Fruit fly (Drosophila melanogaster) whole organism, embryonic: ENCODE results near the gene CG45045.

Experiments
- CG10209 ChIP-seq: fragments of 200-800 bp; sonication (Bioruptor generic); optimal IDR thresholded peaks from 3 replicates; lab custom pipeline; 2017; ENCODE audit warnings: missing biosample characterization, mild to moderate bottlenecking, missing genetic modification characterization, missing genetic modification reagents
- CG1024 ChIP-seq: fragments of 200-800 bp; sonication (Bioruptor generic); IDR thresholded peaks from 2 replicates; pipeline ENCODE4 v1.3.6; 2022; ENCODE audit warnings: missing biosample characterization, missing genetic modification characterization
- CG10565 ChIP-seq: fragments of 200-800 bp; sonication (Bioruptor generic); optimal IDR thresholded peaks from 3 replicates; lab custom pipeline; 2016; ENCODE audit warnings: missing biosample characterization, mild to moderate bottlenecking, missing genetic modification characterization
- CG11398 ChIP-seq: fragments of 200-800 bp; sonication (Bioruptor generic); optimal IDR thresholded peaks from 2 replicates; lab custom pipeline; 2016; ENCODE audit warnings: missing biosample characterization, missing genetic modification characterization
- CG12659 ChIP-seq: fragments of 200-800 bp; sonication (Bioruptor generic); optimal IDR thresholded peaks from 3 replicates; lab custom pipeline; 2017; ENCODE audit warnings: mild to moderate bottlenecking, missing biosample characterization, missing genetic modification reagents, missing genetic modification characterization
- CG14710 ChIP-seq: fragments of 200-800 bp; sonication (Bioruptor generic); optimal IDR thresholded peaks from 3 replicates; lab custom pipeline; 2019; ENCODE audit warnings: missing biosample characterization, mild to moderate bottlenecking, missing genetic modification characterization, moderate library complexity
- CG1603 ChIP-seq: fragments of 200-800 bp; sonication (Bioruptor generic); optimal IDR thresholded peaks from 2 replicates; lab custom pipeline; 2019; ENCODE audit warnings: missing biosample characterization, mild to moderate bottlenecking, missing genetic modification characterization, moderate library complexity
- CG1647 ChIP-seq: fragments of 200-800 bp; sonication (Bioruptor generic); optimal IDR thresholded peaks from 3 replicates; lab custom pipeline; 2016; ENCODE audit warnings: missing biosample characterization, missing genetic modification characterization
- CG16863 ChIP-seq: fragments of 200-800 bp; sonication (Bioruptor generic); optimal IDR thresholded peaks from 3 replicates; lab custom pipeline; 2016; ENCODE audit warnings: missing biosample characterization, missing genetic modification characterization
- CG17359 ChIP-seq: fragments of 200-800 bp; sonication (Bioruptor generic); optimal IDR thresholded peaks from 3 replicates; lab custom pipeline; 2018; ENCODE audit warnings: missing biosample characterization, mild to moderate bottlenecking, missing genetic modification characterization, moderate library complexity
- CG17361 ChIP-seq: fragments of 200-800 bp; sonication (Bioruptor generic); IDR thresholded peaks from 3 replicates; pipeline ENCODE4 v1.3.6; 2022; ENCODE audit warnings: missing biosample characterization, missing genetic modification characterization
- CG2120 ChIP-seq: fragments of 200-800 bp; sonication (Bioruptor generic); optimal IDR thresholded peaks from 3 replicates; lab custom pipeline; 2016; ENCODE audit warnings: missing biosample characterization, missing genetic modification characterization
- CG2199 ChIP-seq: fragments of 200-800 bp; sonication (Bioruptor generic); IDR thresholded peaks from 3 replicates; pipeline ENCODE4 v1.3.6; 2022; ENCODE audit warnings: missing biosample characterization, missing genetic modification characterization
- CG31441 ChIP-seq: fragments of 200-800 bp; sonication (Bioruptor generic); IDR thresholded peaks from 2 replicates; pipeline ENCODE4 v1.3.6; 2022; ENCODE audit warnings: missing biosample characterization, missing genetic modification characterization
- CG32532 ChIP-seq: fragments of 200-800 bp; sonication (Bioruptor generic); IDR thresholded peaks from 2 replicates; pipeline ENCODE4 v1.3.6; 2022; ENCODE audit warnings: missing biosample characterization, missing genetic modification characterization
- CG6654 ChIP-seq: fragments of 200-800 bp; sonication (Bioruptor generic); optimal IDR thresholded peaks from 2 replicates; lab custom pipeline; 2017; ENCODE audit warnings: missing biosample characterization, mild to moderate bottlenecking, missing genetic modification characterization
- CG7839 ChIP-seq: fragments of 200-800 bp; sonication (Bioruptor generic); optimal IDR thresholded peaks from 3 replicates; lab custom pipeline; 2018; ENCODE audit warnings: missing biosample characterization, mild to moderate bottlenecking, missing genetic modification characterization, moderate library complexity
- CG8281 ChIP-seq: fragments of 200-800 bp; sonication (Bioruptor generic); optimal IDR thresholded peaks from 2 replicates; lab custom pipeline; 2018; ENCODE audit warnings: missing biosample characterization, mild to moderate bottlenecking, missing genetic modification characterization, moderate library complexity
- CG9817 ChIP-seq: fragments of 200-800 bp; sonication (Bioruptor generic); optimal IDR thresholded peaks from 2 replicates; lab custom pipeline; 2018; ENCODE audit warnings: missing biosample characterization, mild to moderate bottlenecking, missing genetic modification characterization, moderate library complexity
- Dbx ChIP-seq: fragments of 200-800 bp; sonication (Bioruptor generic); IDR thresholded peaks from 3 replicates; pipeline ENCODE4 v1.3.6; 2022; ENCODE audit warnings: missing biosample characterization, missing genetic modification characterization
- Dll ChIP-seq: fragments of 200-800 bp; sonication (Bioruptor generic); IDR thresholded peaks from 4 replicates; pipeline ENCODE4 v1.3.6; 2022; ENCODE audit warnings: missing biosample characterization, missing genetic modification characterization; ENCODE audit not compliant: partially characterized antibody
- Drgx ChIP-seq: fragments of 200-800 bp; sonication (Bioruptor generic); IDR thresholded peaks from 2 replicates; pipeline ENCODE4 v1.3.6; 2022; ENCODE audit warnings: missing biosample characterization, missing genetic modification characterization
- Fer2 ChIP-seq: fragments of 200-800 bp; sonication (Bioruptor generic); optimal IDR thresholded peaks from 2 replicates; lab custom pipeline; 2018; ENCODE audit warnings: missing biosample characterization, mild to moderate bottlenecking, missing genetic modification characterization, moderate library complexity
- GATAe ChIP-seq: fragments of 200-800 bp; sonication (Bioruptor generic); conservative IDR thresholded peaks from 2 replicates; pipeline ENCODE4 v1.3.6; 2022; ENCODE audit warnings: missing biosample characterization, missing genetic modification characterization
- Hmr ChIP-seq: fragments of 200-800 bp; sonication (Bioruptor generic); optimal IDR thresholded peaks from 3 replicates; lab custom pipeline; 2017; ENCODE audit warnings: mild to moderate bottlenecking, missing biosample characterization, missing genetic modification reagents, missing genetic modification characterization
- Hmx ChIP-seq: fragments of 200-800 bp; sonication (Bioruptor generic); optimal IDR thresholded peaks from 2 replicates; lab custom pipeline; 2016; ENCODE audit warnings: missing biosample characterization, missing genetic modification characterization
- Hr51 ChIP-seq, 2 experiments: fragments of 200-800 bp; sonication (Bioruptor generic); optimal IDR thresholded peaks; 2 replicates in 1 of 2; 3 replicates in 1 of 2; lab custom pipeline; 2016 to 2018; ENCODE audit warnings: missing biosample characterization in 2 of 2, missing genetic modification characterization in 2 of 2, mild to moderate bottlenecking in 1 of 2, moderate library complexity in 1 of 2
- Kr ChIP-seq: fragments of 200-800 bp; sonication (Bioruptor generic); optimal IDR thresholded peaks from 2 replicates; lab custom pipeline; 2017; ENCODE audit warnings: missing biosample characterization, mild to moderate bottlenecking, missing genetic modification characterization
- NC2α ChIP-seq: fragments of 200-800 bp; sonication (Bioruptor generic); optimal IDR thresholded peaks from 2 replicates; lab custom pipeline; 2016; ENCODE audit warnings: missing biosample characterization, missing genetic modification characterization
- Opbp ChIP-seq: fragments of 200-800 bp; sonication (Bioruptor generic); IDR thresholded peaks from 3 replicates; pipeline ENCODE4 v1.3.6; 2022; ENCODE audit warnings: missing biosample characterization, missing genetic modification characterization; ENCODE audit not compliant: partially characterized antibody
- amos ChIP-seq: fragments of 200-800 bp; sonication (Bioruptor generic); IDR thresholded peaks from 2 replicates; pipeline ENCODE4 v1.3.6; 2022; ENCODE audit warnings: missing biosample characterization, missing genetic modification characterization; ENCODE audit not compliant: partially characterized antibody
- bigmax ChIP-seq: fragments of 200-800 bp; sonication (Bioruptor generic); optimal IDR thresholded peaks from 2 replicates; lab custom pipeline; 2018; ENCODE audit warnings: missing biosample characterization, mild to moderate bottlenecking, missing genetic modification characterization
- dmrt99B ChIP-seq: fragments of 200-800 bp; sonication (Bioruptor generic); optimal IDR thresholded peaks from 2 replicates; lab custom pipeline; 2018; ENCODE audit warnings: missing biosample characterization, mild to moderate bottlenecking, missing genetic modification characterization, moderate library complexity
- en ChIP-seq: fragments of 200-800 bp; sonication (Bioruptor generic); optimal IDR thresholded peaks from 2 replicates; lab custom pipeline; 2016; ENCODE audit warnings: missing biosample characterization, missing genetic modification characterization
- eyg ChIP-seq: fragments of 200-800 bp; sonication (Bioruptor generic); optimal IDR thresholded peaks from 3 replicates; lab custom pipeline; 2016; ENCODE audit warnings: missing biosample characterization, missing genetic modification characterization
- hb ChIP-seq: fragments of 200-800 bp; sonication (Bioruptor generic); IDR thresholded peaks from 3 replicates; pipeline ENCODE4 v1.3.6; 2022; ENCODE audit warnings: missing biosample characterization, missing genetic modification characterization; ENCODE audit not compliant: partially characterized antibody
- her ChIP-seq: fragments of 200-800 bp; sonication (Bioruptor generic); optimal IDR thresholded peaks from 2 replicates; lab custom pipeline; 2016; ENCODE audit warnings: missing biosample characterization, missing genetic modification characterization
- hkb ChIP-seq, 2 experiments: fragments of 200-800 bp in 1 of 2; fragments of >200 bp in 1 of 2; sonication (Bioruptor generic) in 1 of 2; IDR thresholded peaks in 1 of 2; optimal IDR thresholded peaks in 1 of 2; 2 replicates each; pipeline versions ENCODE4 v1.3.6 to Lab custom; 2017 to 2022; ENCODE audit warnings: missing biosample characterization in 1 of 2, missing genetic modification characterization in 1 of 2
- hth ChIP-seq: fragments of >200 bp; optimal IDR thresholded peaks from 2 replicates; lab custom pipeline; 2017; ENCODE audit warnings: inconsistent platforms
- inv ChIP-seq: fragments of 200-800 bp; sonication (Bioruptor generic); IDR thresholded peaks from 2 replicates; pipeline ENCODE4 v1.3.6; 2022; ENCODE audit warnings: missing biosample characterization, missing genetic modification characterization; ENCODE audit not compliant: partially characterized antibody
- ken ChIP-seq: fragments of 200-800 bp; sonication (Bioruptor generic); IDR thresholded peaks from 3 replicates; pipeline ENCODE4 v1.3.6; 2022; ENCODE audit warnings: missing biosample characterization, missing genetic modification characterization
- lmd ChIP-seq: fragments of 200-800 bp; sonication (Bioruptor generic); IDR thresholded peaks from 2 replicates; pipeline ENCODE4 v1.3.6; 2022; ENCODE audit warnings: missing biosample characterization, missing genetic modification characterization
- pnt ChIP-seq: fragments of 200-800 bp; sonication (Bioruptor generic); optimal IDR thresholded peaks from 3 replicates; lab custom pipeline; 2016; ENCODE audit warnings: missing biosample characterization, missing genetic modification characterization
- pum ChIP-seq: fragments of 200-800 bp; sonication (Bioruptor generic); optimal IDR thresholded peaks from 2 replicates; lab custom pipeline; 2016; ENCODE audit warnings: missing biosample characterization, missing genetic modification characterization
- rib ChIP-seq: fragments of 200-800 bp; sonication (Bioruptor generic); IDR thresholded peaks from 2 replicates; pipeline ENCODE4 v1.3.6; 2022; ENCODE audit warnings: missing biosample characterization, missing genetic modification characterization
- scrt ChIP-seq: fragments of 200-800 bp; sonication (Bioruptor generic); optimal IDR thresholded peaks from 2 replicates; lab custom pipeline; 2018; ENCODE audit warnings: missing biosample characterization, mild to moderate bottlenecking, missing genetic modification characterization, moderate library complexity
- sim ChIP-seq: fragments of 200-800 bp; sonication (Bioruptor generic); IDR thresholded peaks from 2 replicates; pipeline ENCODE4 v1.3.6; 2022; ENCODE audit warnings: missing biosample characterization, missing genetic modification characterization
- slbo ChIP-seq: fragments of 200-800 bp; sonication (Bioruptor generic); IDR thresholded peaks from 2 replicates; pipeline ENCODE4 v1.3.6; 2022; ENCODE audit warnings: missing biosample characterization, missing genetic modification characterization
- tio ChIP-seq: fragments of 200-800 bp; sonication (Bioruptor generic); optimal IDR thresholded peaks from 2 replicates; lab custom pipeline; 2017; ENCODE audit warnings: missing biosample characterization, missing genetic modification characterization, inconsistent platforms
- trem ChIP-seq: fragments of 200-800 bp; optimal IDR thresholded peaks from 3 replicates; lab custom pipeline; 2019; ENCODE audit warnings: missing biosample characterization, mild to moderate bottlenecking, missing genetic modification characterization, moderate library complexity

CG45045 gene

dm6 chr3R:17680639-17681302 is 13.4 kb downstream of the CG45045 start (continued):
- TF ChIP-seq pnt (no peak), CG12659 (GFP tag; lab: Kevin White, UChicago) (peak; percentile 43), Kr (GFP tag; lab: Kevin White, UChicago) (no peak), Hmx (no peak), CG17359 (peak; percentile 18), CG2120 (peak; percentile 36), CG17361 (no peak), hb (GFP tag; lab: Robert Waterston, UW) (no peak), Hr51 (GFP tag; optimal IDR thresholded peaks at IDR 0.05; lab: Kevin White, UChicago) (peak in 1 of 2 experiments; percentile 51), Dbx (GFP tag; lab: Robert Waterston, UW) (no peak), tio (no peak), CG1024 (GFP tag; lab: Robert Waterston, UW) (no peak), dmrt99B (tag; lab: Kevin White, UChicago) (peak; percentile 41), CG11398 (GFP tag; lab: Kevin White, UChicago) (no peak), Opbp (GFP tag; lab: Robert Waterston, UW) (no peak), rib (GFP tag; lab: Robert Waterston, UW) (no peak; the same call in 1 of the 2 replicates), CG32532 (no peak), pum (no peak), Dll (GFP tag; lab: Robert Waterston, UW) (no peak), CG1603 (tag; lab: Kevin White, UChicago) (no peak), amos (no peak), CG31441 (GFP tag; lab: Robert Waterston, UW) (no peak), trem (peak; percentile 53), sim (no peak), CG7839 (tag; lab: Kevin White, UChicago) (peak; percentile 50), CG9817 (tag; lab: Kevin White, UChicago) (no peak), CG14710 (tag; lab: Kevin White, UChicago) (peak; percentile 55), hth (lab: Kevin White, UChicago) (no peak), CG16863 (GFP tag; lab: Kevin White, UChicago) (no peak), slbo (no peak), bigmax (GFP tag; lab: Kevin White, UChicago) (no peak), CG1647 (GFP tag; lab: Kevin White, UChicago) (no peak), GATAe (GFP tag; lab: Robert Waterston, UW) (no peak), Drgx (GFP tag; lab: Robert Waterston, UW) (no peak; the same call in 1 of the 2 replicates), Hmr (peak; percentile 35), scrt (GFP tag; lab: Kevin White, UChicago) (no peak), hkb (optimal IDR thresholded peaks at IDR 0.05; lab: Kevin White, UChicago) (peak; percentile 39), hkb (GFP tag; IDR thresholded peaks at IDR 0.05; lab: Robert Waterston, UW) (no peak), eyg (GFP tag; lab: Kevin White, UChicago) (no peak), her (GFP tag; lab: Kevin White, UChicago) (no peak), inv (GFP tag; lab: Robert Waterston, UW) (no peak), ken (GFP tag; lab: Robert Waterston, UW) (no peak), Fer2 (tag; lab: Kevin White, UChicago) (no peak), CG2199 (GFP tag; lab: Robert Waterston, UW) (no peak), lmd (GFP tag; lab: Robert Waterston, UW) (peak; percentile 32; the same call in 1 of the 2 replicates), CG10565 (GFP tag; lab: Kevin White, UChicago) (no peak), CG10209 (peak; percentile 38), CG6654 (GFP tag; lab: Kevin White, UChicago) (no peak), en (no peak), CG8281 (tag; lab: Kevin White, UChicago) (no peak), NC2α (GFP tag; lab: Kevin White, UChicago) (no peak)
